Worm (Caenorhabditis elegans) whole organism, young adult: Measurements from ENCODE around the gene C14B9.3.
A peak's percentile ranks its signal among the peaks of the same experiment; 100 is the strongest.

Source experiments
- C17E4.6 ChIP-seq: fragments of 200-800 bp; sonication (Bioruptor generic); IDR thresholded peaks from 2 replicates; pipeline ENCODE4 v1.3.6; 2022; ENCODE audit warnings: missing genetic modification reagents, missing genetic modification characterization, missing compliant biosample characterization
- F37B4.10 ChIP-seq: fragments of 200-800 bp; sonication (Bioruptor generic); IDR thresholded peaks from 2 replicates; pipeline ENCODE4 v1.3.6; 2022; ENCODE audit warnings: missing genetic modification characterization, missing compliant biosample characterization
- F57C9.4 ChIP-seq: sonication (generic microtip); optimal IDR thresholded peaks from 2 replicates; lab custom pipeline; 2017; ENCODE audit warnings: mild to moderate bottlenecking, missing genetic modification characterization, missing compliant biosample characterization
- ama-1 ChIP-seq, 3 experiments: fragments of 150-350 bp in 1 of 3; sonication (generic microtip) in 2 of 3; optimal IDR thresholded peaks; 2 replicates each; lab custom pipeline; 2014 to 2018; ENCODE audit warnings: missing biosample characterization in 2 of 3, missing genetic modification characterization in 2 of 3, missing genetic modification reagents in 2 of 3
- die-1 ChIP-seq: sonication (generic microtip); optimal IDR thresholded peaks from 2 replicates; lab custom pipeline; 2016; ENCODE audit warnings: missing genotype, mild to moderate bottlenecking, missing genetic modification characterization, missing compliant biosample characterization
- efl-1 ChIP-seq: fragments of 150-350 bp; optimal IDR thresholded peaks from 2 replicates; lab custom pipeline; 2014; ENCODE audit warnings: missing biosample characterization, missing genetic modification reagents, missing genetic modification characterization
- hrde-1 ChIP-seq: sonication (generic microtip); optimal IDR thresholded peaks from 2 replicates; lab custom pipeline; 2016; ENCODE audit warnings: missing genetic modification characterization, mild to moderate bottlenecking, missing compliant biosample characterization, moderate library complexity, missing genotype, missing genetic modification reagents, borderline replicate concordance
- sdz-38 ChIP-seq: sonication (generic microtip); optimal IDR thresholded peaks from 2 replicates; lab custom pipeline; 2016; ENCODE audit warnings: missing genotype, missing genetic modification characterization, missing compliant biosample characterization
- unc-62 ChIP-seq: fragments of 150-350 bp; optimal IDR thresholded peaks from 2 replicates; lab custom pipeline; 2014; ENCODE audit warnings: missing biosample characterization, missing genetic modification reagents, missing genetic modification characterization

DNA sequence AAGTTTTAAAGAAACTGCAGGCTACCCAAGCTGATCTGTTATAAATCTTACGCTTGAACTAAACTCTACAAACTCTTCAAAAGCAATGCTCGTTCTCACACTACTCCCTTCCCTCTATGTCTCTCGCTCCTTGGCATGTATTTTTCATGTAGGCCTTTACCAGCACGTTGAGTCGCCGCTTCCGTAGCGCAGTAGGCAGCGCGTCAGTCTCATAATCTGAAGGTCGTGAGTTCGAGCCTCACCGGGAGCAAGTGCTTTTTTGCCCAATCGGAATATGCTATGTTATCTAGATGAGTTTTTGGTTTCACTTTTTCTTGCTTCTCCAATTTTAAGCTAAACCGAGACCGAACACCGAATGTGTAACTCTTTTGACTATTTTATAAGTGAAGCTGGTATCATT lies 2.1 kb upstream of the C14B9.3 start:
- TF ChIP-seq sdz-38 (tag; lab: Kevin White, UChicago) (no peak), hrde-1 (tag; lab: Kevin White, UChicago) (no peak), die-1 (tag; lab: Kevin White, UChicago) (peak; percentile 69), unc-62 (GFP tag; lab: Kevin White, UChicago) (no peak), ama-1 (optimal IDR thresholded peaks at IDR 0.05; lab: Kevin White, UChicago) (no peak), ama-1 (GFP tag; optimal IDR thresholded peaks at IDR 0.05; lab: Kevin White, UChicago) (peak in 1 of 2 experiments; percentile 57), efl-1 (GFP tag; lab: Kevin White, UChicago) (no peak), C17E4.6 (GFP tag; lab: Robert Waterston, UW) (no peak), F37B4.10 (no peak), F57C9.4 (tag; lab: Kevin White, UChicago) (no peak)
